Worm (Caenorhabditis elegans): ENCODE data around the gene T21D12.7.
A peak's percentile ranks its signal among the peaks of the same experiment; 100 is the strongest.

T21D12.7 gene

ce11 chrIV:313615-314014 lies 22.4 kb upstream of the T21D12.7 start, which contains the start of gene snai-1:
TSS of gene snai-1 (minus strand) at chrIV:313715.
- no peak for TF ChIP-seq lsy-2 (tag; optimal IDR thresholded peaks at IDR 0.05)
- TF ChIP-seq ceh-90 (tag; optimal IDR thresholded peaks at IDR 0.05): no peak
- no peak for TF ChIP-seq nhr-84 (tag; optimal IDR thresholded peaks at IDR 0.05)
- TF ChIP-seq lir-3 (tag; optimal IDR thresholded peaks at IDR 0.05; ENCODE audit: poor library complexity): no peak
- no peak for TF ChIP-seq ets-5 (GFP tag; IDR thresholded peaks at IDR 0.05)
- TF ChIP-seq blmp-1 (tag; optimal IDR thresholded peaks at IDR 0.05): no peak
- no peak for TF ChIP-seq nhr-90 (tag; optimal IDR thresholded peaks at IDR 0.05; ENCODE audit: poor library complexity)
- no peak for TF ChIP-seq F16B12.6 (tag; optimal IDR thresholded peaks at IDR 0.05)
- no peak for TF ChIP-seq lin-35 (GFP tag; optimal IDR thresholded peaks at IDR 0.05)
- no peak for TF ChIP-seq C34B4.2 (tag; optimal IDR thresholded peaks at IDR 0.05)
- no peak for TF ChIP-seq pag-3 (tag; optimal IDR thresholded peaks at IDR 0.05; ENCODE audit: borderline replicate concordance, insufficient read depth)
- no peak for TF ChIP-seq Y116A8C.19 (tag; optimal IDR thresholded peaks at IDR 0.05; ENCODE audit: borderline replicate concordance)
- TF ChIP-seq hpl-2 (GFP tag; optimal IDR thresholded peaks at IDR 0.05): no peak
- no peak for TF ChIP-seq nhr-85 (tag)
- TF ChIP-seq unc-130 (tag; optimal IDR thresholded peaks at IDR 0.05): no peak
- no peak for TF ChIP-seq tbx-2 (tag; optimal IDR thresholded peaks at IDR 0.05)
- no peak for TF ChIP-seq aha-1 (tag; optimal IDR thresholded peaks at IDR 0.05)
- TF ChIP-seq unc-30 (tag; optimal IDR thresholded peaks at IDR 0.05): no peak
- no peak for TF ChIP-seq ceh-88 (GFP tag; IDR thresholded peaks at IDR 0.05)
- no peak for TF ChIP-seq nhr-77 (tag; optimal IDR thresholded peaks at IDR 0.05)

ce11 chrIV:309526-309925 lies 18.3 kb upstream of the T21D12.7 start:
- TF ChIP-seq lin-14 (GFP tag; optimal IDR thresholded peaks at IDR 0.05) (peak; percentile 66), lin-35 (GFP tag; optimal IDR thresholded peaks at IDR 0.05) (peak in 1 of 2 experiments; percentile 74), hlh-4 (tag; optimal IDR thresholded peaks at IDR 0.05) (no peak), elt-3 (tag; optimal IDR thresholded peaks at IDR 0.05) (peak in 2 of 6 experiments; percentile 84 to 91), lsy-2 (tag; optimal IDR thresholded peaks at IDR 0.05) (peak in 1 of 2 experiments; percentile 18), nhr-71 (tag; optimal IDR thresholded peaks at IDR 0.05) (peak; percentile 61), C04F5.9 (tag; optimal IDR thresholded peaks at IDR 0.05) (no peak), nhr-90 (tag; optimal IDR thresholded peaks at IDR 0.05; ENCODE audit: poor library complexity) (peak; percentile 46), C34B4.2 (tag; optimal IDR thresholded peaks at IDR 0.05) (no peak), nhr-19 (GFP tag; conservative IDR thresholded peaks at IDR 0.05) (peak; percentile 52), efl-1 (optimal IDR thresholded peaks at IDR 0.05) (no peak), efl-1 (GFP tag; optimal IDR thresholded peaks at IDR 0.05 in 1 of 2) (peak in 1 of 2 experiments; percentile 34), grh-1 (GFP tag; IDR thresholded peaks at IDR 0.05) (peak; percentile 51), nhr-20 (tag; optimal IDR thresholded peaks at IDR 0.05) (peak; percentile 71), nhr-47 (tag; optimal IDR thresholded peaks at IDR 0.05) (peak; percentile 35), blmp-1 (tag; optimal IDR thresholded peaks at IDR 0.05) (peak; percentile 57), mdl-1 (tag; optimal IDR thresholded peaks at IDR 0.05) (no peak), nhr-85 (tag) (peak; percentile 93), snu-23 (GFP tag; optimal IDR thresholded peaks at IDR 0.05) (peak; percentile 51), tbx-2 (tag; optimal IDR thresholded peaks at IDR 0.05) (peak; percentile 76), dpl-1 (GFP tag; optimal IDR thresholded peaks at IDR 0.05) (peak in 1 of 3 experiments; percentile 2)

- no peak for TF ChIP-seq lin-35 (GFP tag; optimal IDR thresholded peaks at IDR 0.05)
- TF ChIP-seq hpl-2 (GFP tag; optimal IDR thresholded peaks at IDR 0.05): no peak
- TF ChIP-seq sptf-1 (tag; optimal IDR thresholded peaks at IDR 0.05): no peak
- TF ChIP-seq mdl-1 (tag; optimal IDR thresholded peaks at IDR 0.05): no peak
- TF ChIP-seq tlp-1 (tag; optimal IDR thresholded peaks at IDR 0.05): no peak
- no peak for TF ChIP-seq pqm-1 (tag; optimal IDR thresholded peaks at IDR 0.05)
- no peak for TF ChIP-seq rnt-1 (tag; optimal IDR thresholded peaks at IDR 0.05)
- no peak for TF ChIP-seq snu-23 (GFP tag; optimal IDR thresholded peaks at IDR 0.05)
- TF ChIP-seq fkh-10 (GFP tag; optimal IDR thresholded peaks at IDR 0.05): no peak
- no peak for TF ChIP-seq elt-2 (tag; optimal IDR thresholded peaks at IDR 0.05)
- no peak for TF ChIP-seq elt-3 (tag; optimal IDR thresholded peaks at IDR 0.05)
- no peak for TF ChIP-seq nhr-28 (tag; optimal IDR thresholded peaks at IDR 0.05)
- no peak for TF ChIP-seq ceh-90 (tag; optimal IDR thresholded peaks at IDR 0.05)
Observed at ce11 chrIV:307205-307604, 15.9 kb upstream of the T21D12.7 start, which contains the start of gene swt-1. TSS of gene swt-1 (plus strand) at chrIV:307505.

All from whole organism, L1 larva.